Worm (Caenorhabditis elegans) whole organism, young adult: ENCODE data around the gene twk-7.
A peak's percentile ranks its signal among the peaks of the same experiment; 100 is the strongest.

Experiments used
- F23B12.7 ChIP-seq: sonication (generic microtip); optimal IDR thresholded peaks from 2 replicates; lab custom pipeline; 2017; ENCODE audit warnings: missing genetic modification characterization, mild to moderate bottlenecking, missing compliant biosample characterization, antibody characterized with exemption, moderate library complexity; ENCODE audit not compliant: insufficient read depth
- F37B4.10 ChIP-seq: fragments of 200-800 bp; sonication (Bioruptor generic); IDR thresholded peaks from 2 replicates; pipeline ENCODE4 v1.3.6; 2022; ENCODE audit warnings: missing genetic modification characterization, missing compliant biosample characterization
- F39B2.1 ChIP-seq: fragments of 200-800 bp; sonication (Bioruptor generic); IDR thresholded peaks from 2 replicates; pipeline ENCODE4 v1.3.6; 2022; ENCODE audit warnings: missing genetic modification reagents, missing genetic modification characterization, missing compliant biosample characterization
- K11D2.4 ChIP-seq: fragments of 200-800 bp; sonication (Bioruptor generic); IDR thresholded peaks from 2 replicates; pipeline ENCODE4 v1.3.6; 2022; ENCODE audit warnings: missing genetic modification reagents, missing genetic modification characterization, missing compliant biosample characterization
- T26A5.8 ChIP-seq: sonication (generic microtip); optimal IDR thresholded peaks from 2 replicates; lab custom pipeline; 2016; ENCODE audit warnings: missing genetic modification characterization, missing compliant biosample characterization
- Y53F4B.3 ChIP-seq: fragments of 200-800 bp; sonication (Bioruptor generic); IDR thresholded peaks from 2 replicates; pipeline ENCODE4 v1.3.6; 2022; ENCODE audit warnings: missing genetic modification reagents, missing genetic modification characterization, missing compliant biosample characterization
- atf-7 ChIP-seq: sonication (generic microtip); optimal IDR thresholded peaks from 2 replicates; lab custom pipeline; 2017; ENCODE audit warnings: mild to moderate bottlenecking, missing genetic modification characterization, missing compliant biosample characterization
- attf-6 ChIP-seq: fragments of 200-800 bp; sonication (Bioruptor generic); IDR thresholded peaks from 2 replicates; pipeline ENCODE4 v1.3.6; 2022; ENCODE audit warnings: missing genetic modification reagents, missing genetic modification characterization, missing compliant biosample characterization
- cebp-1 ChIP-seq, 2 experiments: fragments of 200-800 bp in 1 of 2; sonication (Bioruptor generic) in 1 of 2; sonication (generic microtip) in 1 of 2; IDR thresholded peaks in 1 of 2; optimal IDR thresholded peaks in 1 of 2; 2 replicates each; pipeline versions ENCODE4 v1.3.6 to Lab custom; 2017 to 2022; ENCODE audit warnings: missing compliant biosample characterization in 2 of 2, missing genetic modification characterization in 2 of 2, mild to moderate bottlenecking in 1 of 2, missing genetic modification reagents in 1 of 2, moderate library complexity in 1 of 2
- ceh-100 ChIP-seq: fragments of 200-800 bp; sonication (Bioruptor generic); IDR thresholded peaks from 2 replicates; pipeline ENCODE4 v1.3.6; 2022; ENCODE audit warnings: missing genetic modification reagents, missing genetic modification characterization, missing compliant biosample characterization
- chd-7 ChIP-seq: sonication (generic microtip); optimal IDR thresholded peaks from 2 replicates; lab custom pipeline; 2016; ENCODE audit warnings: mild to moderate bottlenecking, missing genetic modification characterization, moderate library complexity, missing compliant biosample characterization
- efl-1 ChIP-seq: fragments of 150-350 bp; optimal IDR thresholded peaks from 2 replicates; lab custom pipeline; 2014; ENCODE audit warnings: missing biosample characterization, missing genetic modification reagents, missing genetic modification characterization
- egl-18 ChIP-seq: fragments of 200-800 bp; sonication (Bioruptor generic); IDR thresholded peaks from 2 replicates; pipeline ENCODE4 v1.3.6; 2022; ENCODE audit warnings: missing genetic modification reagents, missing genetic modification characterization, missing compliant biosample characterization
- ekl-4 ChIP-seq: fragments of 200-800 bp; sonication (Bioruptor generic); IDR thresholded peaks from 2 replicates; pipeline ENCODE4 v1.3.6; 2022; ENCODE audit warnings: missing genetic modification reagents, missing genetic modification characterization, missing compliant biosample characterization
- ets-4 ChIP-seq: fragments of 200-800 bp; sonication (Bioruptor generic); optimal IDR thresholded peaks from 2 replicates; lab custom pipeline; 2018; ENCODE audit warnings: mild to moderate bottlenecking, missing genetic modification characterization, missing compliant biosample characterization
- fkh-3 ChIP-seq: sonication (generic microtip); optimal IDR thresholded peaks from 2 replicates; lab custom pipeline; 2016; ENCODE audit warnings: mild to moderate bottlenecking, missing genetic modification characterization, missing compliant biosample characterization
- hlh-26 ChIP-seq: fragments of 200-800 bp; sonication (Bioruptor generic); conservative IDR thresholded peaks from 2 replicates; pipeline ENCODE4 v1.3.6; 2022; ENCODE audit warnings: missing genetic modification reagents, missing genetic modification characterization, missing compliant biosample characterization
- hmg-1.2 ChIP-seq: fragments of 200-800 bp; sonication (Bioruptor generic); IDR thresholded peaks from 2 replicates; pipeline ENCODE4 v1.3.6; 2022; ENCODE audit warnings: missing genetic modification reagents, missing genetic modification characterization, missing compliant biosample characterization
- let-526 ChIP-seq: fragments of 200-800 bp; sonication (Bioruptor generic); IDR thresholded peaks from 2 replicates; pipeline ENCODE4 v1.3.6; 2022; ENCODE audit warnings: missing genetic modification reagents, missing genetic modification characterization, missing compliant biosample characterization
- lin-35 ChIP-seq, 3 experiments: fragments of 150-350 bp in 2 of 3; sonication (generic microtip) in 1 of 3; optimal IDR thresholded peaks; 2 replicates each; lab custom pipeline; 2014 to 2018; ENCODE audit warnings: missing biosample characterization in 3 of 3, missing genetic modification characterization in 3 of 3, missing genetic modification reagents in 3 of 3
- lin-54 ChIP-seq: fragments of 200-800 bp; sonication (Bioruptor generic); optimal IDR thresholded peaks from 2 replicates; lab custom pipeline; 2018; ENCODE audit warnings: mild to moderate bottlenecking, missing genetic modification characterization, missing compliant biosample characterization
- lir-1 ChIP-seq: fragments of 200-800 bp; sonication (Bioruptor generic); conservative IDR thresholded peaks from 2 replicates; pipeline ENCODE4 v1.3.6; 2022; ENCODE audit warnings: missing genetic modification reagents, missing genetic modification characterization, missing compliant biosample characterization
- madf-3 ChIP-seq: fragments of 200-800 bp; sonication (Bioruptor generic); IDR thresholded peaks from 2 replicates; pipeline ENCODE4 v1.3.6; 2022; ENCODE audit warnings: missing genetic modification reagents, missing genetic modification characterization, missing compliant biosample characterization
- mcd-1 ChIP-seq: fragments of 200-800 bp; sonication (Bioruptor generic); IDR thresholded peaks from 2 replicates; pipeline ENCODE4 v1.3.6; 2022; ENCODE audit warnings: missing genetic modification reagents, missing genetic modification characterization, missing compliant biosample characterization
- nfyb-1 ChIP-seq: fragments of 200-800 bp; sonication (Bioruptor generic); IDR thresholded peaks from 2 replicates; pipeline ENCODE4 v1.3.6; 2022; ENCODE audit warnings: missing genetic modification reagents, missing genetic modification characterization, missing compliant biosample characterization
- nhr-120 ChIP-seq: fragments of 200-800 bp; sonication (Bioruptor generic); IDR thresholded peaks from 2 replicates; pipeline ENCODE4 v1.3.6; 2022; ENCODE audit warnings: missing genetic modification characterization, missing compliant biosample characterization
- nhr-179 ChIP-seq: sonication (generic microtip); optimal IDR thresholded peaks from 2 replicates; lab custom pipeline; 2016; ENCODE audit warnings: mild to moderate bottlenecking, missing genetic modification characterization, missing compliant biosample characterization
- nhr-80 ChIP-seq: sonication (generic microtip); optimal IDR thresholded peaks from 2 replicates; lab custom pipeline; 2016; ENCODE audit warnings: missing genetic modification characterization, missing compliant biosample characterization
- nhr-90 ChIP-seq: sonication (generic microtip); optimal IDR thresholded peaks from 2 replicates; lab custom pipeline; 2016; ENCODE audit warnings: missing genotype, mild to moderate bottlenecking, missing genetic modification characterization, missing compliant biosample characterization
- pbrm-1 ChIP-seq: fragments of 200-800 bp; sonication (Bioruptor generic); IDR thresholded peaks from 2 replicates; pipeline ENCODE4 v1.3.6; 2022; ENCODE audit warnings: missing genetic modification reagents, missing genetic modification characterization, missing compliant biosample characterization
- pha-4 ChIP-seq: fragments of 150-350 bp; sonication (generic microtip); optimal IDR thresholded peaks from 2 replicates; lab custom pipeline; 2014; ENCODE audit warnings: missing biosample characterization, missing genetic modification reagents, missing genetic modification characterization
- repo-1 ChIP-seq: sonication (generic microtip); optimal IDR thresholded peaks from 2 replicates; lab custom pipeline; 2017; ENCODE audit warnings: mild to moderate bottlenecking, missing genetic modification characterization, missing compliant biosample characterization
- sdz-38 ChIP-seq: sonication (generic microtip); optimal IDR thresholded peaks from 2 replicates; lab custom pipeline; 2016; ENCODE audit warnings: missing genotype, missing genetic modification characterization, missing compliant biosample characterization
- snpc-3.4 ChIP-seq: sonication (generic microtip); optimal IDR thresholded peaks from 2 replicates; lab custom pipeline; 2017; ENCODE audit warnings: missing genetic modification characterization, mild to moderate bottlenecking, missing compliant biosample characterization, antibody characterized with exemption, moderate library complexity, missing genotype, missing genetic modification reagents
- snpc-4 ChIP-seq, 5 experiments: fragments of 150-350 bp in 1 of 5; sonication (generic microtip) in 4 of 5; optimal IDR thresholded peaks; 2 replicates each; lab custom pipeline; 2014 to 2018; ENCODE audit warnings: missing genetic modification characterization in 5 of 5, missing biosample characterization in 3 of 5, antibody characterized with exemption in 2 of 5, mild to moderate bottlenecking in 2 of 5, missing compliant biosample characterization in 2 of 5, missing genotype in 2 of 5, moderate library complexity in 2 of 5, missing genetic modification reagents in 1 of 5
- somi-1 ChIP-seq: fragments of 200-800 bp; sonication (Bioruptor generic); optimal IDR thresholded peaks from 2 replicates; lab custom pipeline; 2018; ENCODE audit warnings: mild to moderate bottlenecking, missing genetic modification characterization, missing compliant biosample characterization
- tbp1 ChIP-seq: fragments of 200-800 bp; sonication (Bioruptor generic); optimal IDR thresholded peaks from 2 replicates; lab custom pipeline; 2018; ENCODE audit warnings: mild to moderate bottlenecking, missing genetic modification characterization, missing compliant biosample characterization
- tbx-9 ChIP-seq: sonication (generic microtip); optimal IDR thresholded peaks from 2 replicates; lab custom pipeline; 2016; ENCODE audit warnings: borderline replicate concordance, missing genetic modification characterization, inconsistent platforms, missing compliant biosample characterization
- unc-130 ChIP-seq: sonication (generic microtip); optimal IDR thresholded peaks from 2 replicates; lab custom pipeline; 2016; ENCODE audit warnings: missing genetic modification reagents, missing genetic modification characterization, missing compliant biosample characterization
- zim-3 ChIP-seq: sonication (generic microtip); optimal IDR thresholded peaks from 2 replicates; lab custom pipeline; 2017; ENCODE audit warnings: mild to moderate bottlenecking, missing genetic modification characterization, moderate library complexity, missing compliant biosample characterization
- ztf-26 ChIP-seq: sonication (generic microtip); optimal IDR thresholded peaks from 2 replicates; lab custom pipeline; 2017; ENCODE audit warnings: missing genetic modification characterization, missing compliant biosample characterization
- ztf-28 ChIP-seq: fragments of 200-800 bp; sonication (Bioruptor generic); IDR thresholded peaks from 2 replicates; pipeline ENCODE4 v1.3.6; 2022; ENCODE audit warnings: missing genetic modification reagents, missing genetic modification characterization, missing compliant biosample characterization
- ztf-3 ChIP-seq: fragments of 200-800 bp; sonication (Bioruptor generic); optimal IDR thresholded peaks from 2 replicates; lab custom pipeline; 2018; ENCODE audit warnings: mild to moderate bottlenecking, missing genetic modification characterization, missing compliant biosample characterization

Gene twk-7

ce11 chrIII:8685590-8686240, 42.2 kb upstream of the twk-7 start (continued):
- TF ChIP-seq mcd-1 (GFP tag; lab: Robert Waterston, UW) (peak; percentile 12; the same call in 1 of the 2 replicates), nhr-90 (no peak), let-526 (GFP tag; lab: Robert Waterston, UW) (0 out of 2 replicates have a peak, but pooled peaks have one; percentile 24), F39B2.1 (GFP tag; lab: Robert Waterston, UW) (no peak), T26A5.8 (tag; lab: Kevin White, UChicago) (peak; percentile 29), nhr-179 (tag; lab: Kevin White, UChicago) (no peak), nhr-80 (tag; lab: Kevin White, UChicago) (no peak), F37B4.10 (0 out of 2 replicates have a peak, but pooled peaks have one; percentile 65), tbp1 (GFP tag; lab: Kevin White, UChicago) (no peak), repo-1 (peak; percentile 71), nfyb-1 (GFP tag; lab: Robert Waterston, UW) (peak; percentile 80), lin-54 (GFP tag; lab: Kevin White, UChicago) (peak; percentile 11), pha-4 (no peak), snpc-4 (GFP tag; optimal IDR thresholded peaks at IDR 0.05; lab: Kevin White, UChicago) (no peak), snpc-4 (tag; optimal IDR thresholded peaks at IDR 0.05; lab: Kevin White, UChicago) (no peak), nhr-120 (0 out of 2 replicates have a peak, but pooled peaks have one; percentile 16), lir-1 (no peak), ztf-26 (tag; lab: Kevin White, UChicago) (peak; percentile 55), cebp-1 (GFP tag; IDR thresholded peaks at IDR 0.05; lab: Robert Waterston, UW) (peak; percentile 42; the same call in 1 of the 2 replicates), cebp-1 (tag; optimal IDR thresholded peaks at IDR 0.05; lab: Kevin White, UChicago) (peak; percentile 53), K11D2.4 (GFP tag; lab: Robert Waterston, UW) (peak; percentile 40; the same call in 1 of the 2 replicates), ceh-100 (GFP tag; lab: Robert Waterston, UW) (0 out of 2 replicates have a peak, but pooled peaks have one; percentile 23), F23B12.7 (no peak), ztf-3 (GFP tag; lab: Kevin White, UChicago) (peak; percentile 17), pbrm-1 (peak; percentile 60; the same call in 1 of the 2 replicates)
- TF ChIP-seq, all 124 proteins: peak for 39

- peak; percentile 35; the same call in 1 of the 2 replicates for TF ChIP-seq hmg-1.2 (GFP tag; lab: Robert Waterston, UW)
- no peak for TF ChIP-seq Y53F4B.3 (GFP tag; lab: Robert Waterston, UW)
These were observed 40.9 kb upstream of the twk-7 start, which contains the start of gene anmt-1 for ce11 chrIII:8684421-8684820. TSS of gene anmt-1 (plus strand) at chrIII:8684808.

DNA sequence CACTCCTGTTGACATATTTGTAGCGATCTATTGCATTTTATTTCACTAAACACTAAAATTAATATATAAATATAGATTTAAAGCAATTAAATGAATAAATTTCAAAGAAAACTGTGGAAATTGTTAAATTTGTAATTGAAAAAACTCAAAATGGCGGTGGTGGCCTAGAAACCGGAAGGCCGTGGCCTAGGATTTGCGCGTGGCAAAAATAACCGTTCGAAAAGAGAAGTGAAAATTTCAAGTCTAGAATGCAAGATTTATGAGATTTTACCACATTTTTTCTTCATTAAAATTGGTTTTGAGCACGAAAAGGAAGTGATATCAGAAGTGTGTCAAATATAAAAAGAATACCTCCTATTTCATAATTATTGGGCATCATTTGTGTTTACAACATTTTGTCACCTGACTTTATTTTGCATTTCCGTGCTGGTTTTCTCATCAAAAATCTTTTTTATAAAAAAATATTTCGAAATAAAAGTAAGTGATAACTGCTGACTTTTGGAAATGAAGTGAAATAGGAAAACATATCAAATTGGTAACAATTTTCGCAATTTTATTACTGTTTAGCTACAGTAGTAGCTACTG, 40.2 kb upstream of the twk-7 start, which contains the start of gene fli-1:
TSS of gene fli-1 (minus strand) at position 58 of the 585 bp plus-strand sequence.
- TF ChIP-seq ets-4 (GFP tag; lab: Kevin White, UChicago) (no peak), somi-1 (GFP tag; lab: Kevin White, UChicago) (no peak), snpc-3.4 (tag; lab: Kevin White, UChicago) (peak; percentile 68), tbx-9 (tag; lab: Kevin White, UChicago) (no peak), ztf-28 (peak; percentile 91), sdz-38 (no peak), efl-1 (GFP tag; lab: Kevin White, UChicago) (peak; percentile 85), unc-130 (GFP tag; lab: Kevin White, UChicago) (peak; percentile 88), cebp-1 (GFP tag; IDR thresholded peaks at IDR 0.05; lab: Robert Waterston, UW) (peak; percentile 72; the same call in 1 of the 2 replicates), cebp-1 (tag; optimal IDR thresholded peaks at IDR 0.05; lab: Kevin White, UChicago) (peak; percentile 90), chd-7 (tag; lab: Kevin White, UChicago) (no peak), madf-3 (peak; percentile 37; the same call in 1 of the 2 replicates), tbp1 (GFP tag; lab: Kevin White, UChicago) (peak; percentile 35), atf-7 (tag; lab: Kevin White, UChicago) (no peak), ekl-4 (GFP tag; lab: Robert Waterston, UW) (no peak; the same call in 1 of the 2 replicates), zim-3 (tag; lab: Kevin White, UChicago) (no peak), lin-35 (GFP tag; optimal IDR thresholded peaks at IDR 0.05; lab: Kevin White, UChicago) (no peak), egl-18 (GFP tag; lab: Robert Waterston, UW) (no peak), fkh-3 (tag; lab: Kevin White, UChicago) (no peak), hlh-26 (GFP tag; lab: Robert Waterston, UW) (no peak), attf-6 (GFP tag; lab: Robert Waterston, UW) (no peak)
